Fruit fly (Drosophila melanogaster): ENCODE data around the gene CG45080.

Gene CG45080

dm6 chr3R:13309133-13309711 lies 9.8 kb downstream of the CG45080 start (continued):
- no peak for TF ChIP-seq stc (GFP tag; IDR thresholded peaks at IDR 0.05)
- no peak for TF ChIP-seq ssp (GFP tag; IDR thresholded peaks at IDR 0.05)
- TF ChIP-seq ac (GFP tag; optimal IDR thresholded peaks at IDR 0.05): no peak
- no peak for TF ChIP-seq gcm (GFP tag; optimal IDR thresholded peaks at IDR 0.05)
- no peak for TF ChIP-seq gt (GFP tag; IDR thresholded peaks at IDR 0.05)
- TF ChIP-seq sens-2 (GFP tag; IDR thresholded peaks at IDR 0.05): no peak
- TF ChIP-seq mirr (GFP tag; optimal IDR thresholded peaks at IDR 0.05): no peak
- peak; percentile 36 for TF ChIP-seq CG14710 (tag; optimal IDR thresholded peaks at IDR 0.05)
- TF ChIP-seq crp (GFP tag; optimal IDR thresholded peaks at IDR 0.05): no peak
- no peak for TF ChIP-seq Hmr (GFP tag; optimal IDR thresholded peaks at IDR 0.05)
- no peak for TF ChIP-seq CTCF (GFP tag; optimal IDR thresholded peaks at IDR 0.05)
- no peak for TF ChIP-seq gcm2 (GFP tag; optimal IDR thresholded peaks at IDR 0.05)
- no peak for TF ChIP-seq CG9215 (GFP tag; IDR thresholded peaks at IDR 0.05)
- no peak for TF ChIP-seq CG11456 (GFP tag; IDR thresholded peaks at IDR 0.05)
- no peak for TF ChIP-seq kah (GFP tag; optimal IDR thresholded peaks at IDR 0.05)
- peak; percentile 0 for TF ChIP-seq CG17829 (tag; optimal IDR thresholded peaks at IDR 0.05)
- TF ChIP-seq CG10462 (GFP tag; optimal IDR thresholded peaks at IDR 0.05): no peak
- TF ChIP-seq CG2129 (GFP tag; IDR thresholded peaks at IDR 0.05; ENCODE audit: partially characterized antibody): no peak
- peak; percentile 68 for TF ChIP-seq Ets97D (GFP tag; optimal IDR thresholded peaks at IDR 0.05)
- TF ChIP-seq CG6765 (GFP tag; optimal IDR thresholded peaks at IDR 0.05): no peak
- TF ChIP-seq Nf-YB (GFP tag; optimal IDR thresholded peaks at IDR 0.05): no peak
- no peak for TF ChIP-seq caup (GFP tag; optimal IDR thresholded peaks at IDR 0.05; ENCODE audit: severe bottlenecking)
- no peak for TF ChIP-seq CG17359 (tag; optimal IDR thresholded peaks at IDR 0.05)
- peak; percentile 19 for TF ChIP-seq grn (GFP tag; optimal IDR thresholded peaks at IDR 0.05)
- TF ChIP-seq Atf6 (GFP tag; IDR thresholded peaks at IDR 0.05): no peak
- no peak for TF ChIP-seq NFAT (GFP tag; IDR thresholded peaks at IDR 0.05)
- TF ChIP-seq CG14667 (GFP tag; IDR thresholded peaks at IDR 0.05): no peak
- no peak for TF ChIP-seq CG1647 (GFP tag; optimal IDR thresholded peaks at IDR 0.05)
- TF ChIP-seq CG18262 (tag; optimal IDR thresholded peaks at IDR 0.05): no peak
- no peak for TF ChIP-seq CG5245 (GFP tag; optimal IDR thresholded peaks at IDR 0.05)
- TF ChIP-seq zfh1 (GFP tag; IDR thresholded peaks at IDR 0.05): no peak
- TF ChIP-seq CG18011 (GFP tag; optimal IDR thresholded peaks at IDR 0.05): peak; percentile 11
- TF ChIP-seq Hey (tag; optimal IDR thresholded peaks at IDR 0.05): no peak
- TF ChIP-seq CG18476 (GFP tag; optimal IDR thresholded peaks at IDR 0.05): no peak
- no peak for TF ChIP-seq CG32532 (GFP tag; IDR thresholded peaks at IDR 0.05)
- no peak for TF ChIP-seq CG13775 (GFP tag; optimal IDR thresholded peaks at IDR 0.05)
- no peak for TF ChIP-seq lmd (GFP tag; IDR thresholded peaks at IDR 0.05)
- peak; percentile 22 for TF ChIP-seq exex (tag; optimal IDR thresholded peaks at IDR 0.05)
- no peak for TF ChIP-seq Hsf (GFP tag; optimal IDR thresholded peaks at IDR 0.05)
- TF ChIP-seq CG15601 (tag; optimal IDR thresholded peaks at IDR 0.05): no peak
- TF ChIP-seq Med (GFP tag): peak; percentile 55
- TF ChIP-seq ken (GFP tag; IDR thresholded peaks at IDR 0.05): no peak
- no peak for TF ChIP-seq CG16863 (GFP tag; optimal IDR thresholded peaks at IDR 0.05)
- TF ChIP-seq CG12942 (GFP tag; optimal IDR thresholded peaks at IDR 0.05): no peak
- no peak for TF ChIP-seq Blimp-1 (GFP tag; optimal IDR thresholded peaks at IDR 0.05)
- no peak for TF ChIP-seq Sox102F (GFP tag; optimal IDR thresholded peaks at IDR 0.05)
- no peak for TF ChIP-seq Opbp (GFP tag; IDR thresholded peaks at IDR 0.05; ENCODE audit: partially characterized antibody)
- TF ChIP-seq trem (tag; optimal IDR thresholded peaks at IDR 0.05): peak; percentile 45
- TF ChIP-seq oc (tag; optimal IDR thresholded peaks at IDR 0.05): peak; percentile 3
- TF ChIP-seq CG9727 (GFP tag; optimal IDR thresholded peaks at IDR 0.05): no peak
- TF ChIP-seq HLH4C (GFP tag; IDR thresholded peaks at IDR 0.05; ENCODE audit: partially characterized antibody): no peak
